Worm (Caenorhabditis elegans): ENCODE data around the gene K10C9.4.

K10C9.4 gene

ce11 chrV:1064491-1064890 is 11.7 kb upstream of the K10C9.4 start, which contains the start of gene str-67 (continued):
- no peak for TF ChIP-seq bed-1 (GFP tag; IDR thresholded peaks at IDR 0.05)

- no peak for TF ChIP-seq attf-5 (GFP tag; optimal IDR thresholded peaks at IDR 0.05)
- no peak for TF ChIP-seq ekl-4 (GFP tag; IDR thresholded peaks at IDR 0.05)
- no peak for TF ChIP-seq rec-8 (tag; optimal IDR thresholded peaks at IDR 0.05)
- TF ChIP-seq lsl-1 (GFP tag; optimal IDR thresholded peaks at IDR 0.05) = no peak
- no peak for TF ChIP-seq mel-28 (tag; optimal IDR thresholded peaks at IDR 0.05; ENCODE audit: borderline replicate concordance)
- no peak for TF ChIP-seq bed-2 (GFP tag; IDR thresholded peaks at IDR 0.05)
- no peak for TF ChIP-seq sea-2 (GFP tag; IDR thresholded peaks at IDR 0.05)
- no peak for TF ChIP-seq mes-4 (tag; optimal IDR thresholded peaks at IDR 0.05)
- no peak for TF ChIP-seq K11D2.4 (GFP tag; IDR thresholded peaks at IDR 0.05)
- TF ChIP-seq attf-6 (GFP tag; IDR thresholded peaks at IDR 0.05) = no peak
- no peak for TF ChIP-seq hrde-1 (tag; optimal IDR thresholded peaks at IDR 0.05; ENCODE audit: borderline replicate concordance)
- TF ChIP-seq lag-1 (GFP tag; IDR thresholded peaks at IDR 0.05) = no peak
Observed at ce11 chrV:1061295-1061694, 8.5 kb upstream of the K10C9.4 start, which contains the start of gene rnst-2. TSS of gene rnst-2 (plus strand) at chrV:1061595.

ce11 chrV:1060219-1060863 is 7.5 kb upstream of the K10C9.4 start:
- TF ChIP-seq nhr-80 (tag; optimal IDR thresholded peaks at IDR 0.05) (peak; percentile 74), Y53F4B.3 (GFP tag; IDR thresholded peaks at IDR 0.05) (no peak)

ce11 chrV:1053385-1053784 is 571 bp upstream of the K10C9.4 start:
- TF ChIP-seq D2030.7 (GFP tag; IDR thresholded peaks at IDR 0.05) (no peak), lir-1 (GFP tag; conservative IDR thresholded peaks at IDR 0.05) (no peak), ztf-3 (GFP tag; optimal IDR thresholded peaks at IDR 0.05) (no peak), chd-7 (tag; optimal IDR thresholded peaks at IDR 0.05) (no peak), madf-8 (GFP tag; conservative IDR thresholded peaks at IDR 0.05) (no peak), F55B11.4 (tag; optimal IDR thresholded peaks at IDR 0.05; ENCODE audit: borderline replicate concordance, insufficient read depth) (no peak), mes-4 (tag; optimal IDR thresholded peaks at IDR 0.05) (no peak), ztf-22 (GFP tag; optimal IDR thresholded peaks at IDR 0.05) (no peak), Y79H2A.3 (GFP tag; conservative IDR thresholded peaks at IDR 0.05) (no peak), attf-3 (GFP tag; conservative IDR thresholded peaks at IDR 0.05) (no peak), ccch-3 (GFP tag; optimal IDR thresholded peaks at IDR 0.05) (no peak), mcd-1 (GFP tag; IDR thresholded peaks at IDR 0.05) (no peak), snpc-4 (GFP tag; optimal IDR thresholded peaks at IDR 0.05) (no peak), snpc-4 (tag; optimal IDR thresholded peaks at IDR 0.05) (no peak), efl-1 (GFP tag; optimal IDR thresholded peaks at IDR 0.05) (no peak), B0035.1 (tag; optimal IDR thresholded peaks at IDR 0.05) (no peak), fkh-3 (tag; optimal IDR thresholded peaks at IDR 0.05) (no peak), mel-28 (tag; optimal IDR thresholded peaks at IDR 0.05; ENCODE audit: borderline replicate concordance) (no peak), Y53F4B.3 (GFP tag; IDR thresholded peaks at IDR 0.05) (no peak), sea-2 (GFP tag; IDR thresholded peaks at IDR 0.05) (no peak)

- peak; percentile 33 for TF ChIP-seq snpc-4 (GFP tag; optimal IDR thresholded peaks at IDR 0.05)
- peak in 2 of 4 experiments; percentile 81 to 85 for TF ChIP-seq snpc-4 (tag; optimal IDR thresholded peaks at IDR 0.05)
- peak; percentile 53 for TF ChIP-seq hmg-1.2 (GFP tag; IDR thresholded peaks at IDR 0.05)
- no peak for TF ChIP-seq athp-1 (tag; optimal IDR thresholded peaks at IDR 0.05)
- TF ChIP-seq snpc-1.1 (tag; optimal IDR thresholded peaks at IDR 0.05; ENCODE audit: insufficient read depth) = peak; percentile 63
Observed at ce11 chrV:1051651-1052050, 1.2 kb downstream of the K10C9.4 start.

All from whole organism, young adult.